Fruit fly (Drosophila melanogaster): ENCODE results near the gene PGS1.

Gene PGS1

dm6 chr3R:18745961-18746468, at the start of gene PGS1, which contains the start of gene gwl (continued):
- TF ChIP-seq jumu (GFP tag; optimal IDR thresholded peaks at IDR 0.05) (peak; percentile 29), cato (GFP tag; optimal IDR thresholded peaks at IDR 0.05; ENCODE audit: borderline replicate concordance) (peak; percentile 33), org-1 (GFP tag; optimal IDR thresholded peaks at IDR 0.05) (no peak), Bdp1 (GFP tag; optimal IDR thresholded peaks at IDR 0.05) (no peak), CG7839 (tag; optimal IDR thresholded peaks at IDR 0.05) (peak; percentile 81), kah (GFP tag; optimal IDR thresholded peaks at IDR 0.05) (no peak), CG7928 (GFP tag; optimal IDR thresholded peaks at IDR 0.05) (no peak), CG16815 (GFP tag; optimal IDR thresholded peaks at IDR 0.05) (peak; percentile 65), CG13123 (GFP tag; optimal IDR thresholded peaks at IDR 0.05) (peak; percentile 60), Usf (GFP tag; optimal IDR thresholded peaks at IDR 0.05) (peak; percentile 42), Dbx (GFP tag; IDR thresholded peaks at IDR 0.05) (peak; percentile 88), NC2β (GFP tag; optimal IDR thresholded peaks at IDR 0.05) (no peak), lola (GFP tag; optimal IDR thresholded peaks at IDR 0.05) (peak in 1 of 3 experiments; percentile 83), Elba2 (GFP tag; optimal IDR thresholded peaks at IDR 0.05) (no peak), sug (tag; optimal IDR thresholded peaks at IDR 0.05) (no peak), CG12299 (tag; optimal IDR thresholded peaks at IDR 0.05) (peak; percentile 67), fd96Cb (tag; optimal IDR thresholded peaks at IDR 0.05) (peak; percentile 69), fu2 (GFP tag; optimal IDR thresholded peaks at IDR 0.05) (peak; percentile 12), CG42726 (GFP tag; IDR thresholded peaks at IDR 0.05; ENCODE audit: partially characterized antibody) (no peak), CG16813 (GFP tag; IDR thresholded peaks at IDR 0.05; ENCODE audit: partially characterized antibody) (peak; percentile 72), tll (GFP tag; optimal IDR thresholded peaks at IDR 0.05) (no peak), CG3065 (GFP tag; optimal IDR thresholded peaks at IDR 0.05) (peak; percentile 43), ranshi (GFP tag; IDR thresholded peaks at IDR 0.05) (peak; percentile 79; the same call in 1 of the 2 replicates), CG4820 (GFP tag; optimal IDR thresholded peaks at IDR 0.05) (peak; percentile 64), pros (GFP tag; optimal IDR thresholded peaks at IDR 0.05) (no peak), CG10267 (tag; optimal IDR thresholded peaks at IDR 0.05) (peak; percentile 94), CG17612 (GFP tag; IDR thresholded peaks at IDR 0.05) (peak; percentile 35), CG6683 (GFP tag; optimal IDR thresholded peaks at IDR 0.05) (peak; percentile 26), unpg (GFP tag; optimal IDR thresholded peaks at IDR 0.05) (no peak), CG4360 (GFP tag; IDR thresholded peaks at IDR 0.05) (no peak), ab (GFP tag; optimal IDR thresholded peaks at IDR 0.05) (no peak), CG10543 (GFP tag; optimal IDR thresholded peaks at IDR 0.05) (peak; percentile 54), H15 (GFP tag; IDR thresholded peaks at IDR 0.05) (peak; percentile 59; the same call in 1 of the 3 replicates), CG7745 (tag; optimal IDR thresholded peaks at IDR 0.05) (no peak), pfk (GFP tag; optimal IDR thresholded peaks at IDR 0.05) (no peak), ham (GFP tag; IDR thresholded peaks at IDR 0.05) (no peak), Ada2b (GFP tag; IDR thresholded peaks at IDR 0.05) (peak; percentile 63; the same call in 1 of the 2 replicates), gcm2 (GFP tag; optimal IDR thresholded peaks at IDR 0.05) (no peak), CG1602 (GFP tag; optimal IDR thresholded peaks at IDR 0.05) (peak; percentile 80), sna (GFP tag; IDR thresholded peaks at IDR 0.05; ENCODE audit: partially characterized antibody) (no peak), CG17568 (GFP tag; optimal IDR thresholded peaks at IDR 0.05) (no peak), CG9727 (GFP tag; optimal IDR thresholded peaks at IDR 0.05) (peak; percentile 83), Dip3 (GFP tag; optimal IDR thresholded peaks at IDR 0.05) (peak; percentile 45), phol (tag; optimal IDR thresholded peaks at IDR 0.05) (peak; percentile 86), CG9817 (tag; optimal IDR thresholded peaks at IDR 0.05) (peak; percentile 80), psq (GFP tag; optimal IDR thresholded peaks at IDR 0.05) (peak; percentile 61), Dll (GFP tag; IDR thresholded peaks at IDR 0.05; ENCODE audit: partially characterized antibody) (peak; percentile 81), lab (GFP tag; optimal IDR thresholded peaks at IDR 0.05) (no peak), Tbp (GFP tag; optimal IDR thresholded peaks at IDR 0.05) (no peak)
